Fruit fly (Drosophila melanogaster): ENCODE measurements around the gene upd3.

DNA sequence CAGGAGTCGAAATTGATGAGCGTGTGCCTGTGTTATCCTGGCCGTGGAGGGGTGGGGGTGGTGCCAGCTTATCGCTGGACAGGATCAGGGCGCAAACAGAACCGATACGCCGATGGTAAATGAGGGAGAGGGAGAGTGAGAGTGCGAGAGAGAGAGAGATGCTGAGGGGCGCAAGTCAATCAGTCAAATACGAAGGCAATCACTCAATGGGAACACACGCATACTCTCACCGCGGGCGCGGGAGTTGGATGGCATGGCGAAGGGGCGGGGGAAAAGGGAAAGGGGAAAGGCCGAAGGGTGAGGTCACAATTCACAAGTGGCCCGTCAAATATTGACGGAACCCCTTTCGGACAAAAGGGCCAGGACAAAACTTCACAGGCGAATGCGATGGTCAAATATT is 11.6 kb downstream of the upd3 start:
- TF ChIP-seq CG10209 (GFP tag; optimal IDR thresholded peaks at IDR 0.05), result no peak
- TF ChIP-seq exex (tag; optimal IDR thresholded peaks at IDR 0.05), result no peak
- no peak for TF ChIP-seq CG11085 (GFP tag; IDR thresholded peaks at IDR 0.05)
- no peak for TF ChIP-seq sqz (GFP tag; optimal IDR thresholded peaks at IDR 0.05)
- TF ChIP-seq CG7963 (GFP tag; IDR thresholded peaks at IDR 0.05; ENCODE audit: partially characterized antibody), result no peak
- no peak for TF ChIP-seq NC2α (GFP tag; optimal IDR thresholded peaks at IDR 0.05)
- no peak for TF ChIP-seq Awh (GFP tag; IDR thresholded peaks at IDR 0.05)
- TF ChIP-seq CG8281 (tag; optimal IDR thresholded peaks at IDR 0.05), result no peak
- TF ChIP-seq HHEX (GFP tag; optimal IDR thresholded peaks at IDR 0.05), result no peak
